Worm (Caenorhabditis elegans): Measurements from ENCODE around the gene M163.7.

DNA sequence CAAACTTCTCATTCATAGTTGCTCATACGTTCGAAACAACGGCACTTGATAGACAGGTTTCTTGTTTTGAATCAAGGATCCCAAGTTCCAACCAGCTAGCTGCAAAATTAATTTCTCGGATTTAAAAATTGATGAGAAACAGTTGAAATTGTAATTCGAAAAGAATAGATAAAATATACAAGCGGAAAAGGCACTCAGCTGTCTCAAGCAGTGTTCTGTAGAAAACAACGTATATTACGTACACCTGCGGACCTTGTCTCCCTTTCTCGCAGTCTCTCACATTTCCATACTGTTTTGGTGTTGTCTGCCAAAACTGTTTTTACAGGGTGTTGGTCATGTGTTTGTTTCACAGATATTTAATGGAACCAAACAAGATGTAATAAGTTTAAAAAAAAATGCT, 49.0 kb upstream of the M163.7 start, which contains the start of gene F23D12.10:
- TF ChIP-seq T22C8.4 (GFP tag; IDR thresholded peaks at IDR 0.05): no peak
- TF ChIP-seq flt-1 (GFP tag; IDR thresholded peaks at IDR 0.05): no peak
- TF ChIP-seq ztf-23 (GFP tag; IDR thresholded peaks at IDR 0.05): no peak
- TF ChIP-seq cog-1 (tag; optimal IDR thresholded peaks at IDR 0.05): no peak
- no peak for TF ChIP-seq ztf-29 (GFP tag; IDR thresholded peaks at IDR 0.05)

Data from whole organism, midembryonic.